Fruit fly (Drosophila melanogaster): ENCODE data around the gene CG33500.

DNA sequence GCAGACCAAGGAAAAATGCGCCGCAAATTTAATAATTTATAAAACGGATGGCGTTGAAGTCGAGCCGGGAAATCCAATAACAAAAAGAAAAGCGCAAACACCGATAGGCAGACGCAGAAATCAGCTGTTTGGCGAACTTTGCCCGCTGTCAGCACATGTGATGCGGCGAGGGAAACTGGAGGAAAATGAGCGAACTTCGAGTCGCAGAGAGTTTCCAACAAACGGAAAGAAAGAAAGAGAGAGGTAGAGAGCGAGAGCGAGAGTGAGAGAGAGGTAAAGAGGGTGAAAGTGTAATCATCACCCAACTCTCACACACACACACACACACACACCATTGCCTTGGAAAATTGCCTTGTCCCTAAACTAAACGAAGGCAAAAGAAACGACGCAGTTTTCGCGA, 48.8 kb downstream of the CG33500 start:
- TF ChIP-seq Myc (optimal IDR thresholded peaks at IDR 0.05) (no peak), insv (optimal IDR thresholded peaks at IDR 0.05) (no peak), psq (optimal IDR thresholded peaks at IDR 0.05) (no peak), ttk (optimal IDR thresholded peaks at IDR 0.05) (no peak), h (optimal IDR thresholded peaks at IDR 0.05) (no peak)
